Worm (Caenorhabditis elegans) whole organism, mixed stage, embryonic: Measurements from ENCODE around the gene C17H12.12.
"Not testable (repeated sequence)": the region's sequence is repeated elsewhere in the genome, so short reads cannot be mapped to it uniquely, and the experiment has no call there.

ENCODE experiments used
- M03D4.4 ChIP-seq: sonication (generic microtip); optimal IDR thresholded peaks from 2 replicates; lab custom pipeline; 2017; ENCODE audit warnings: mild to moderate bottlenecking, missing genetic modification characterization, missing compliant biosample characterization
- bed-3 ChIP-seq: fragments of 200-800 bp; sonication (Bioruptor generic); optimal IDR thresholded peaks from 3 replicates; lab custom pipeline; 2018; ENCODE audit warnings: mild to moderate bottlenecking, missing genetic modification characterization, moderate library complexity, missing compliant biosample characterization
- blmp-1 ChIP-seq: fragments of 150-350 bp; optimal IDR thresholded peaks from 2 replicates; lab custom pipeline; 2014; ENCODE audit warnings: missing biosample characterization, missing genetic modification characterization
- ceh-39 ChIP-seq: fragments of 150-350 bp; optimal IDR thresholded peaks from 2 replicates; lab custom pipeline; 2014; ENCODE audit warnings: missing biosample characterization, missing genetic modification characterization
- ceh-43 ChIP-seq: fragments of 200-800 bp; sonication (Bioruptor generic); optimal IDR thresholded peaks from 2 replicates; lab custom pipeline; 2018; ENCODE audit warnings: mild to moderate bottlenecking, missing genetic modification characterization, moderate library complexity, missing compliant biosample characterization
- ceh-83 ChIP-seq: fragments of 200-800 bp; sonication (Bioruptor generic); optimal IDR thresholded peaks from 2 replicates; lab custom pipeline; 2018; ENCODE audit warnings: mild to moderate bottlenecking, missing genetic modification characterization, missing compliant biosample characterization
- ces-1 ChIP-seq: fragments of 150-350 bp; optimal IDR thresholded peaks from 2 replicates; lab custom pipeline; 2014; ENCODE audit warnings: missing biosample characterization, missing genetic modification reagents, missing genetic modification characterization
- cnd-1 ChIP-seq: fragments of 200-800 bp; sonication (Bioruptor generic); optimal IDR thresholded peaks from 2 replicates; lab custom pipeline; 2018; ENCODE audit warnings: mild to moderate bottlenecking, missing genetic modification characterization, missing compliant biosample characterization
- drap-1 ChIP-seq: fragments of 200-800 bp; sonication (Bioruptor generic); optimal IDR thresholded peaks from 3 replicates; lab custom pipeline; 2018; ENCODE audit warnings: mild to moderate bottlenecking, missing genetic modification characterization, missing compliant biosample characterization
- elt-1 ChIP-seq: sonication (generic microtip); optimal IDR thresholded peaks from 2 replicates; lab custom pipeline; 2017; ENCODE audit warnings: missing genetic modification characterization, mild to moderate bottlenecking, missing compliant biosample characterization, antibody characterized with exemption, moderate library complexity, borderline replicate concordance; ENCODE audit not compliant: insufficient read depth
- elt-3 ChIP-seq: fragments of 150-350 bp; optimal IDR thresholded peaks from 2 replicates; lab custom pipeline; 2014; ENCODE audit warnings: missing biosample characterization, missing genetic modification characterization
- ham-2 ChIP-seq: fragments of 200-800 bp; sonication (Bioruptor generic); optimal IDR thresholded peaks from 2 replicates; lab custom pipeline; 2018; ENCODE audit warnings: mild to moderate bottlenecking, missing genetic modification characterization, missing compliant biosample characterization
- hlh-1 ChIP-seq: fragments of 150-350 bp; optimal IDR thresholded peaks from 2 replicates; lab custom pipeline; 2014; ENCODE audit warnings: missing biosample characterization, missing genetic modification reagents, missing genetic modification characterization
- lin-13 ChIP-seq: fragments of 150-350 bp; optimal IDR thresholded peaks from 2 replicates; lab custom pipeline; 2014; ENCODE audit warnings: missing biosample characterization, missing genetic modification characterization
- lin-32 ChIP-seq: fragments of 200-800 bp; sonication (Bioruptor generic); optimal IDR thresholded peaks from 2 replicates; lab custom pipeline; 2018; ENCODE audit warnings: mild to moderate bottlenecking, missing genetic modification characterization, missing compliant biosample characterization
- lsy-2 ChIP-seq: fragments of 150-350 bp; optimal IDR thresholded peaks from 2 replicates; lab custom pipeline; 2014; ENCODE audit warnings: missing biosample characterization, missing genetic modification characterization
- mab-5 ChIP-seq: fragments of 150-350 bp; optimal IDR thresholded peaks from 2 replicates; lab custom pipeline; 2014; ENCODE audit warnings: missing biosample characterization, missing genetic modification characterization
- mep-1 ChIP-seq: fragments of 150-350 bp; optimal IDR thresholded peaks from 2 replicates; lab custom pipeline; 2017; ENCODE audit warnings: missing biosample characterization, missing genetic modification reagents, missing genetic modification characterization, inconsistent platforms
- nhr-12 ChIP-seq: fragments of 150-350 bp; optimal IDR thresholded peaks from 2 replicates; lab custom pipeline; 2014; ENCODE audit warnings: missing biosample characterization, missing genetic modification characterization
- nhr-2 ChIP-seq: fragments of 150-350 bp; optimal IDR thresholded peaks from 2 replicates; lab custom pipeline; 2014; ENCODE audit warnings: missing biosample characterization, missing genetic modification characterization
- nhr-28 ChIP-seq: fragments of 150-350 bp; optimal IDR thresholded peaks from 2 replicates; lab custom pipeline; 2014; ENCODE audit warnings: missing biosample characterization, missing genetic modification characterization
- nhr-76 ChIP-seq: sonication (generic microtip); optimal IDR thresholded peaks from 2 replicates; lab custom pipeline; 2017; ENCODE audit warnings: missing biosample characterization, missing genetic modification characterization
- pha-4 ChIP-seq: fragments of 150-350 bp; optimal IDR thresholded peaks from 2 replicates; lab custom pipeline; 2018; ENCODE audit warnings: missing biosample characterization, missing genetic modification reagents, missing genetic modification characterization
- snpc-4 ChIP-seq: fragments of 150-350 bp; optimal IDR thresholded peaks from 2 replicates; lab custom pipeline; 2014; ENCODE audit warnings: missing biosample characterization, missing genetic modification characterization
- sptf-1 ChIP-seq: sonication (generic microtip); optimal IDR thresholded peaks from 2 replicates; lab custom pipeline; 2017; ENCODE audit warnings: mild to moderate bottlenecking, missing genetic modification characterization, moderate library complexity, missing compliant biosample characterization
- tbx-8 ChIP-seq: fragments of 200-800 bp; sonication (Bioruptor generic); optimal IDR thresholded peaks from 2 replicates; lab custom pipeline; 2018; ENCODE audit warnings: mild to moderate bottlenecking, missing genetic modification characterization, moderate library complexity, missing compliant biosample characterization
- unc-120 ChIP-seq: sonication (generic microtip); optimal IDR thresholded peaks from 2 replicates; lab custom pipeline; 2017; ENCODE audit warnings: missing genetic modification characterization, missing compliant biosample characterization; ENCODE audit not compliant: poor library complexity, severe bottlenecking
- unc-39 ChIP-seq: fragments of 150-350 bp; optimal IDR thresholded peaks from 2 replicates; lab custom pipeline; 2014; ENCODE audit warnings: missing biosample characterization, missing genetic modification characterization
- unc-62 ChIP-seq: fragments of 150-350 bp; optimal IDR thresholded peaks from 2 replicates; lab custom pipeline; 2014; ENCODE audit warnings: missing biosample characterization, missing genetic modification reagents, missing genetic modification characterization
- zip-8 ChIP-seq: fragments of 150-350 bp; optimal IDR thresholded peaks from 2 replicates; lab custom pipeline; 2014; ENCODE audit warnings: missing biosample characterization, missing genetic modification characterization

The C17H12.12 gene

ce11 chrIV:6822406-6822805 lies 26.7 kb downstream of the C17H12.12 start, which contains the start of gene C17H12.6:
Gene C17H12.6, minus strand, starts transcription at chrIV:6822506.
- TF ChIP-seq nhr-2 (tag; lab: Kevin White, UChicago) (no peak), elt-1 (no peak), lin-13 (tag; lab: Kevin White, UChicago) (no peak), unc-120 (tag; lab: Kevin White, UChicago) (no peak), ceh-83 (no peak), elt-3 (tag; lab: Kevin White, UChicago) (no peak), lsy-2 (tag; lab: Kevin White, UChicago) (no peak), ceh-43 (GFP tag; lab: Kevin White, UChicago) (no peak), nhr-76 (tag; lab: Kevin White, UChicago) (no peak), M03D4.4 (tag; lab: Kevin White, UChicago) (no peak), sptf-1 (tag; lab: Kevin White, UChicago) (no peak), bed-3 (GFP tag; lab: Kevin White, UChicago) (no peak), ham-2 (GFP tag; lab: Kevin White, UChicago) (no peak), nhr-28 (tag; lab: Kevin White, UChicago) (no peak), cnd-1 (no peak)

ce11 chrIV:6824622-6825021 lies 28.9 kb downstream of the C17H12.12 start, which contains the start of gene H20E11.3:
Gene H20E11.3, plus strand, starts transcription at chrIV:6824816.
- TF ChIP-seq cnd-1: no peak
- TF ChIP-seq drap-1 (GFP tag; lab: Kevin White, UChicago): no peak
- TF ChIP-seq nhr-12 (tag; lab: Kevin White, UChicago): no peak
- no peak for TF ChIP-seq ces-1 (GFP tag; lab: Kevin White, UChicago)
- TF ChIP-seq snpc-4: no peak
- TF ChIP-seq pha-4 (tag; lab: Kevin White, UChicago): no peak
- TF ChIP-seq zip-8: no peak
- no peak for TF ChIP-seq ceh-83
- TF ChIP-seq elt-1: no peak
- no peak for TF ChIP-seq bed-3 (GFP tag; lab: Kevin White, UChicago)
- TF ChIP-seq tbx-8 (GFP tag; lab: Kevin White, UChicago): no peak
- no peak for TF ChIP-seq ceh-43 (GFP tag; lab: Kevin White, UChicago)
- no peak for TF ChIP-seq ham-2 (GFP tag; lab: Kevin White, UChicago)
- no peak for TF ChIP-seq lin-32 (GFP tag; lab: Kevin White, UChicago)
- TF ChIP-seq, all 35 proteins: peak for 0

ce11 chrIV:6827477-6827876 lies 31.8 kb downstream of the C17H12.12 start, which contains the start of gene H20E11.2:
Gene H20E11.2, plus strand, starts transcription at chrIV:6827777.
- not testable (repeated sequence) for TF ChIP-seq drap-1 (GFP tag; lab: Kevin White, UChicago); pha-4 (tag; lab: Kevin White, UChicago); ceh-83
- TF ChIP-seq, all 35 proteins: peak for 0; not testable (repeated sequence) for 35

ce11 chrIV:6829902-6830301 lies 34.2 kb downstream of the C17H12.12 start, which contains the start of gene H20E11.1:
Gene H20E11.1, plus strand, starts transcription at chrIV:6830145.
- TF ChIP-seq bed-3 (GFP tag; lab: Kevin White, UChicago) (no peak), hlh-1 (tag; lab: Kevin White, UChicago) (no peak), cnd-1 (no peak), snpc-4 (no peak), nhr-12 (tag; lab: Kevin White, UChicago) (no peak), elt-3 (tag; lab: Kevin White, UChicago) (no peak), unc-62 (GFP tag; lab: Kevin White, UChicago) (no peak)

- TF ChIP-seq sptf-1 (tag; lab: Kevin White, UChicago) (no peak), blmp-1 (tag; lab: Kevin White, UChicago) (no peak), unc-39 (tag; lab: Kevin White, UChicago) (no peak), M03D4.4 (tag; lab: Kevin White, UChicago) (no peak), nhr-12 (tag; lab: Kevin White, UChicago) (no peak), hlh-1 (tag; lab: Kevin White, UChicago) (no peak), zip-8 (no peak), ceh-39 (no peak), drap-1 (GFP tag; lab: Kevin White, UChicago) (no peak), mab-5 (tag; lab: Kevin White, UChicago) (no peak), ham-2 (GFP tag; lab: Kevin White, UChicago) (no peak), tbx-8 (GFP tag; lab: Kevin White, UChicago) (no peak), mep-1 (tag; lab: Kevin White, UChicago) (no peak)
Observed at ce11 chrIV:6832194-6832593, 36.5 kb downstream of the C17H12.12 start.
